Worm (Caenorhabditis elegans) whole organism, midembryonic: Measurements from ENCODE around the gene soc-2.

Source experiments
- flt-1 ChIP-seq: fragments of 200-800 bp; sonication (Bioruptor generic); IDR thresholded peaks from 2 replicates; pipeline ENCODE4 v1.3.6; 2022; ENCODE audit warnings: missing genetic modification characterization, missing compliant biosample characterization
- ref-1 ChIP-seq: fragments of 200-800 bp; sonication (Bioruptor generic); conservative IDR thresholded peaks from 2 replicates; pipeline ENCODE4 v1.3.6; 2022; ENCODE audit warnings: missing genetic modification reagents, missing genetic modification characterization, missing compliant biosample characterization

- TF ChIP-seq ref-1 (GFP tag; lab: Robert Waterston, UW) (no peak), flt-1 (GFP tag; lab: Robert Waterston, UW) (no peak)
Measured at ce11 chrIV:5188051-5188450, 35.8 kb upstream of the soc-2 start.
